Fruit fly (Drosophila melanogaster): ENCODE data around the gene IP3K2.

The IP3K2 gene

dm6 chrX:13358240-13358799 is 54.9 kb downstream of the IP3K2 start (continued):
- TF ChIP-seq CG14965 (GFP tag; optimal IDR thresholded peaks at IDR 0.05; ENCODE audit: borderline replicate concordance): no peak
- no peak for TF ChIP-seq sima (GFP tag; optimal IDR thresholded peaks at IDR 0.05)
- TF ChIP-seq sqz (GFP tag; optimal IDR thresholded peaks at IDR 0.05): no peak
- no peak for TF ChIP-seq en (GFP tag; optimal IDR thresholded peaks at IDR 0.05)
- TF ChIP-seq CG15479 (GFP tag; optimal IDR thresholded peaks at IDR 0.05): no peak
- TF ChIP-seq CG31441 (GFP tag; IDR thresholded peaks at IDR 0.05): no peak
- TF ChIP-seq CG11723 (GFP tag; optimal IDR thresholded peaks at IDR 0.05): no peak
- no peak for TF ChIP-seq CrebB (tag; optimal IDR thresholded peaks at IDR 0.05)
- TF ChIP-seq ewg (GFP tag; optimal IDR thresholded peaks at IDR 0.05): no peak
- TF ChIP-seq Trl (optimal IDR thresholded peaks at IDR 0.05): no peak
- TF ChIP-seq Trl (GFP tag; optimal IDR thresholded peaks at IDR 0.05): no peak
- TF ChIP-seq CG1602 (GFP tag; optimal IDR thresholded peaks at IDR 0.05): no peak
- no peak for TF ChIP-seq CG3847 (GFP tag; IDR thresholded peaks at IDR 0.05)
- no peak for TF ChIP-seq ash1 (GFP tag; optimal IDR thresholded peaks at IDR 0.05)
- TF ChIP-seq Nf-YC (tag; optimal IDR thresholded peaks at IDR 0.05): peak; percentile 32
- TF ChIP-seq Sry-β (GFP tag; optimal IDR thresholded peaks at IDR 0.05): peak; percentile 77
- TF ChIP-seq bbx (GFP tag; IDR thresholded peaks at IDR 0.05; ENCODE audit: partially characterized antibody): 0 out of 2 replicates have a peak, but pooled peaks have one; percentile 11
- TF ChIP-seq shn (GFP tag; optimal IDR thresholded peaks at IDR 0.05): no peak
- no peak for TF ChIP-seq HLH3B (GFP tag; IDR thresholded peaks at IDR 0.05)
- no peak for TF ChIP-seq CG18476 (GFP tag; optimal IDR thresholded peaks at IDR 0.05)
- TF ChIP-seq Hsf (GFP tag; optimal IDR thresholded peaks at IDR 0.05): no peak
- peak; percentile 25; the same call in 2 of the 3 replicates for TF ChIP-seq CG34224 (GFP tag; IDR thresholded peaks at IDR 0.05; ENCODE audit: partially characterized antibody)
- no peak for TF ChIP-seq Antp (GFP tag; optimal IDR thresholded peaks at IDR 0.05)
- no peak for TF ChIP-seq D (optimal IDR thresholded peaks at IDR 0.05)
- no peak for TF ChIP-seq D (GFP tag; optimal IDR thresholded peaks at IDR 0.05)
- TF ChIP-seq Hmr (GFP tag; optimal IDR thresholded peaks at IDR 0.05): no peak
- TF ChIP-seq unc-4 (GFP tag; IDR thresholded peaks at IDR 0.05; ENCODE audit: partially characterized antibody): peak; percentile 69
- TF ChIP-seq chn (GFP tag; optimal IDR thresholded peaks at IDR 0.05): no peak
- no peak for TF ChIP-seq CG34376 (GFP tag; optimal IDR thresholded peaks at IDR 0.05)
- TF ChIP-seq CG9215 (GFP tag; IDR thresholded peaks at IDR 0.05): 0 out of 2 replicates have a peak, but pooled peaks have one; percentile 18
- TF ChIP-seq CG4328 (GFP tag; optimal IDR thresholded peaks at IDR 0.05): no peak
- TF ChIP-seq Deaf1 (tag; optimal IDR thresholded peaks at IDR 0.05): peak; percentile 76
- no peak for TF ChIP-seq Doc2 (GFP tag; IDR thresholded peaks at IDR 0.05)
- no peak for TF ChIP-seq CG12769 (tag; optimal IDR thresholded peaks at IDR 0.05)
- TF ChIP-seq yki (optimal IDR thresholded peaks at IDR 0.05): no peak
- TF ChIP-seq E2f1 (GFP tag; IDR thresholded peaks at IDR 0.05): no peak
- no peak for TF ChIP-seq CG17359 (tag; optimal IDR thresholded peaks at IDR 0.05)
- no peak for TF ChIP-seq Vsx1 (GFP tag; optimal IDR thresholded peaks at IDR 0.05)
- TF ChIP-seq D19A (tag; optimal IDR thresholded peaks at IDR 0.05): no peak
- no peak for TF ChIP-seq CG13624 (GFP tag; optimal IDR thresholded peaks at IDR 0.05)
- no peak for TF ChIP-seq pfk (GFP tag; optimal IDR thresholded peaks at IDR 0.05)
- TF ChIP-seq hbn (GFP tag; IDR thresholded peaks at IDR 0.05; ENCODE audit: partially characterized antibody): peak; percentile 45; the same call in 1 of the 2 replicates
- peak; percentile 59 for TF ChIP-seq BEAF-32 (GFP tag; optimal IDR thresholded peaks at IDR 0.05)
- TF ChIP-seq danr (GFP tag; IDR thresholded peaks at IDR 0.05): no peak
- TF ChIP-seq CG3995 (GFP tag; optimal IDR thresholded peaks at IDR 0.05): no peak
- no peak for TF ChIP-seq p53 (GFP tag; optimal IDR thresholded peaks at IDR 0.05)
- TF ChIP-seq HLHmδ (GFP tag; optimal IDR thresholded peaks at IDR 0.05): peak; percentile 18
- no peak for TF ChIP-seq fru (optimal IDR thresholded peaks at IDR 0.05)
- TF ChIP-seq CG6175 (GFP tag; IDR thresholded peaks at IDR 0.05): no peak
- no peak for TF ChIP-seq pho (GFP tag; optimal IDR thresholded peaks at IDR 0.05)
- peak; percentile 21; the same call in 1 of the 2 replicates for TF ChIP-seq tna (GFP tag; IDR thresholded peaks at IDR 0.05; ENCODE audit: partially characterized antibody)

Data from whole organism, embryonic.